Fruit fly (Drosophila melanogaster): ENCODE measurements around the gene Cht11.

DNA sequence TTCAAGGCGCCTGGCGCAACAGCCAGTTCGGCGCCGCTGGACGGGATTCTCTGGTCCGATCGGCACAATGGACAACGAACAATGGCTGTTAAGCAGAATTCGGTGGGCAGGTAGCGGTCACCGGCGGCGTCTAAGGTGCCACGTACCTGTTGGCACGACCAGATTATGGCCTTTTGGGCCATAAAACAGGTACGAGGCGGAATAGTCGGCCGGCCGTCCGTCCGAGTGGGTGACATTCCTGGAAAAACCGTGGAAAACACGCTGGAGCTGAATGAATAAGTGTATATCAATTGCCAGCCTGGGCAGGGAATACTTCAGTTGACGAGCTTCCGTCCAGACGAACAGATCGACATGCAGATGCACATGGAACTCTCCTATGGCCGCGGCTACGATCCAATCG lies 26.4 kb downstream of the Cht11 start, which contains the start of gene Atx-1:
- TF ChIP-seq CG5204 (GFP tag; optimal IDR thresholded peaks at IDR 0.05) (no peak), bab1 (GFP tag; optimal IDR thresholded peaks at IDR 0.05) (no peak), pad (GFP tag; optimal IDR thresholded peaks at IDR 0.05) (no peak), Clk (GFP tag; optimal IDR thresholded peaks at IDR 0.05) (no peak), CG11617 (GFP tag; optimal IDR thresholded peaks at IDR 0.05) (no peak), CG1620 (GFP tag; optimal IDR thresholded peaks at IDR 0.05) (no peak), CG12768 (GFP tag; optimal IDR thresholded peaks at IDR 0.05) (no peak), tj (GFP tag; optimal IDR thresholded peaks at IDR 0.05) (no peak), ovo (GFP tag; optimal IDR thresholded peaks at IDR 0.05) (no peak)

Data from whole organism, adult.